Worm (Caenorhabditis elegans) whole organism, late embryonic: ENCODE measurements around the gene C18H7.7.

Experiments
- C08G9.2 ChIP-seq: sonication (generic microtip); optimal IDR thresholded peaks from 2 replicates; lab custom pipeline; 2016; ENCODE audit warnings: mild to moderate bottlenecking, missing genetic modification characterization, moderate library complexity, missing compliant biosample characterization
- F13H6.1 ChIP-seq: sonication (generic microtip); optimal IDR thresholded peaks from 2 replicates; lab custom pipeline; 2016; ENCODE audit warnings: missing genetic modification characterization, missing compliant biosample characterization
- K02D7.2 ChIP-seq: sonication (generic microtip); optimal IDR thresholded peaks from 2 replicates; lab custom pipeline; 2017; ENCODE audit warnings: mild to moderate bottlenecking, missing genetic modification characterization, missing compliant biosample characterization
- K09A11.1 ChIP-seq: sonication (generic microtip); optimal IDR thresholded peaks from 2 replicates; lab custom pipeline; 2017; ENCODE audit warnings: antibody characterized with exemption, mild to moderate bottlenecking, missing genetic modification characterization, missing compliant biosample characterization; ENCODE audit not compliant: insufficient read depth
- Y22D7AL.16 ChIP-seq: sonication (generic microtip); optimal IDR thresholded peaks from 2 replicates; lab custom pipeline; 2016; ENCODE audit warnings: missing genetic modification characterization, missing compliant biosample characterization
- ama-1 ChIP-seq: fragments of 150-350 bp; optimal IDR thresholded peaks from 2 replicates; lab custom pipeline; 2014
- ceh-2 ChIP-seq: sonication (generic microtip); optimal IDR thresholded peaks from 2 replicates; lab custom pipeline; 2016; ENCODE audit warnings: missing genotype, missing genetic modification characterization, missing compliant biosample characterization
- ceh-22 ChIP-seq: sonication (generic microtip); optimal IDR thresholded peaks from 2 replicates; lab custom pipeline; 2017; ENCODE audit warnings: missing biosample characterization, missing genetic modification characterization
- ceh-31 ChIP-seq: sonication (generic microtip); optimal IDR thresholded peaks from 2 replicates; lab custom pipeline; 2016; ENCODE audit warnings: missing genetic modification characterization, missing compliant biosample characterization
- ceh-34 ChIP-seq: sonication (generic microtip); optimal IDR thresholded peaks from 2 replicates; lab custom pipeline; 2016; ENCODE audit warnings: mild to moderate bottlenecking, missing genetic modification characterization, missing compliant biosample characterization
- ceh-6 ChIP-seq: fragments of 200-800 bp; sonication (Bioruptor generic); optimal IDR thresholded peaks from 2 replicates; lab custom pipeline; 2018; ENCODE audit warnings: mild to moderate bottlenecking, missing genetic modification characterization, missing compliant biosample characterization
- che-1 ChIP-seq: sonication (generic microtip); optimal IDR thresholded peaks from 2 replicates; lab custom pipeline; 2016; ENCODE audit warnings: mild to moderate bottlenecking, missing genetic modification characterization, missing compliant biosample characterization
- dve-1 ChIP-seq: sonication (generic microtip); optimal IDR thresholded peaks from 2 replicates; lab custom pipeline; 2017; ENCODE audit warnings: antibody characterized with exemption, mild to moderate bottlenecking, missing genetic modification characterization, missing compliant biosample characterization
- elt-2 ChIP-seq: sonication (generic microtip); optimal IDR thresholded peaks from 2 replicates; lab custom pipeline; 2016; ENCODE audit warnings: missing genetic modification reagents, missing genetic modification characterization, missing compliant biosample characterization
- fkh-10 ChIP-seq: fragments of 150-350 bp; optimal IDR thresholded peaks from 2 replicates; lab custom pipeline; 2014; ENCODE audit warnings: missing biosample characterization, missing genetic modification reagents, missing genetic modification characterization
- hlh-15 ChIP-seq: sonication (generic microtip); optimal IDR thresholded peaks from 2 replicates; lab custom pipeline; 2016; ENCODE audit warnings: missing genetic modification characterization, missing compliant biosample characterization
- lim-6 ChIP-seq: sonication (generic microtip); optimal IDR thresholded peaks from 2 replicates; lab custom pipeline; 2016; ENCODE audit warnings: missing genetic modification characterization, missing compliant biosample characterization
- pag-3 ChIP-seq: sonication (generic microtip); optimal IDR thresholded peaks from 2 replicates; lab custom pipeline; 2016; ENCODE audit warnings: missing compliant biosample characterization, missing genetic modification characterization, borderline replicate concordance
- pax-1 ChIP-seq: fragments of 150-350 bp; optimal IDR thresholded peaks from 2 replicates; lab custom pipeline; 2014; ENCODE audit warnings: missing biosample characterization, missing genetic modification characterization
- pqm-1 ChIP-seq: sonication (generic microtip); optimal IDR thresholded peaks from 2 replicates; lab custom pipeline; 2016; ENCODE audit warnings: missing genetic modification characterization, missing compliant biosample characterization
- pros-1 ChIP-seq: fragments of 150-350 bp; optimal IDR thresholded peaks from 2 replicates; lab custom pipeline; 2014; ENCODE audit warnings: missing biosample characterization, missing genetic modification reagents, missing genetic modification characterization
- ref-2 ChIP-seq: sonication (generic microtip); optimal IDR thresholded peaks from 2 replicates; lab custom pipeline; 2016; ENCODE audit warnings: missing genetic modification characterization, missing compliant biosample characterization
- sox-2 ChIP-seq: fragments of 200-800 bp; sonication (Bioruptor generic); IDR thresholded peaks from 2 replicates; pipeline ENCODE4 v1.3.6; 2022; ENCODE audit warnings: missing genetic modification reagents, missing genetic modification characterization, missing compliant biosample characterization
- tbx-2 ChIP-seq: sonication (generic microtip); optimal IDR thresholded peaks from 2 replicates; lab custom pipeline; 2016; ENCODE audit warnings: missing genetic modification characterization, missing compliant biosample characterization
- unc-3 ChIP-seq, 2 experiments: fragments of 200-800 bp in 1 of 2; sonication (Bioruptor generic) in 1 of 2; sonication (generic microtip) in 1 of 2; conservative IDR thresholded peaks in 1 of 2; optimal IDR thresholded peaks in 1 of 2; 2 replicates each; pipeline versions ENCODE4 v1.3.6 to Lab custom; 2016 to 2022; ENCODE audit warnings: missing compliant biosample characterization in 2 of 2, missing genetic modification characterization in 2 of 2, missing genetic modification reagents in 1 of 2
- unc-42 ChIP-seq: sonication (generic microtip); optimal IDR thresholded peaks from 2 replicates; lab custom pipeline; 2016; ENCODE audit warnings: missing genotype, missing genetic modification characterization, missing compliant biosample characterization
- unc-55 ChIP-seq: sonication (generic microtip); optimal IDR thresholded peaks from 2 replicates; lab custom pipeline; 2017; ENCODE audit warnings: missing biosample characterization, missing genetic modification reagents, missing genetic modification characterization
- unc-86 ChIP-seq: sonication (generic microtip); optimal IDR thresholded peaks from 2 replicates; lab custom pipeline; 2016; ENCODE audit warnings: missing genetic modification characterization, missing compliant biosample characterization

Gene C18H7.7

ce11 chrIV:560314-560713 lies 35.9 kb downstream of the C18H7.7 start:
- TF ChIP-seq ceh-34 (tag; lab: Kevin White, UChicago) (peak; percentile 9), sox-2 (GFP tag; lab: Robert Waterston, UW) (no peak)

- TF ChIP-seq lim-6 (tag; lab: Kevin White, UChicago) = no peak
- TF ChIP-seq hlh-15 (tag; lab: Kevin White, UChicago) = no peak
- no peak for TF ChIP-seq fkh-10 (GFP tag; lab: Kevin White, UChicago)
- no peak for TF ChIP-seq ceh-6
- no peak for TF ChIP-seq pax-1 (tag; lab: Kevin White, UChicago)
- no peak for TF ChIP-seq unc-42 (tag; lab: Kevin White, UChicago)
Observed at ce11 chrIV:558735-559284, 37.4 kb downstream of the C18H7.7 start, which contains the start of gene efn-4. TSS of gene efn-4 (plus strand) at chrIV:559234.

- TF ChIP-seq ref-2 (tag; lab: Kevin White, UChicago) = no peak
- no peak for TF ChIP-seq F13H6.1 (tag; lab: Kevin White, UChicago)
- no peak for TF ChIP-seq ama-1 (lab: Kevin White, UChicago)
- TF ChIP-seq K09A11.1 (tag; lab: Kevin White, UChicago) = no peak
- peak; percentile 38 for TF ChIP-seq unc-55 (GFP tag; lab: Kevin White, UChicago)
- no peak for TF ChIP-seq tbx-2 (tag; lab: Kevin White, UChicago)
- no peak for TF ChIP-seq che-1
Observed at ce11 chrIV:554005-554404, 42.2 kb downstream of the C18H7.7 start.

- TF ChIP-seq fkh-10 (GFP tag; lab: Kevin White, UChicago) (no peak), dve-1 (tag; lab: Kevin White, UChicago) (peak; percentile 12), unc-86 (tag; lab: Kevin White, UChicago) (no peak), elt-2 (tag; lab: Kevin White, UChicago) (peak; percentile 98)
- TF ChIP-seq, all 69 proteins: peak for 2
Observed at ce11 chrIV:551923-552322, 44.3 kb downstream of the C18H7.7 start.

- TF ChIP-seq dve-1 (tag; lab: Kevin White, UChicago) (no peak), pros-1 (tag; lab: Kevin White, UChicago) (no peak), che-1 (no peak), K02D7.2 (tag; lab: Kevin White, UChicago) (no peak), unc-3 (GFP tag; conservative IDR thresholded peaks at IDR 0.05; lab: Robert Waterston, UW) (no peak), unc-3 (tag; optimal IDR thresholded peaks at IDR 0.05; lab: Kevin White, UChicago) (no peak), C08G9.2 (no peak), Y22D7AL.16 (tag; lab: Kevin White, UChicago) (no peak), elt-2 (tag; lab: Kevin White, UChicago) (no peak), pag-3 (tag; lab: Kevin White, UChicago) (no peak), ceh-31 (tag; lab: Kevin White, UChicago) (no peak), ceh-2 (tag; lab: Kevin White, UChicago) (no peak), ceh-22 (tag; lab: Kevin White, UChicago) (no peak), pqm-1 (tag; lab: Kevin White, UChicago) (no peak)
Observed at ce11 chrIV:548000-548399, 48.2 kb downstream of the C18H7.7 start, which contains the start of gene F56A11.4. TSS of gene F56A11.4 (plus strand) at chrIV:548300.

- TF ChIP-seq pros-1 (tag; lab: Kevin White, UChicago) (no peak), dve-1 (tag; lab: Kevin White, UChicago) (peak; percentile 59)
Observed at ce11 chrIV:545852-546251, 50.3 kb downstream of the C18H7.7 start.
